Worm (Caenorhabditis elegans) whole organism, L1 larva: ENCODE data around the gene ZK1307.3.

Experiments
- C04F5.9 ChIP-seq: sonication (generic microtip); optimal IDR thresholded peaks from 2 replicates; lab custom pipeline; 2016; ENCODE audit warnings: missing genetic modification characterization, missing compliant biosample characterization
- C16A3.4 ChIP-seq: fragments of 150-350 bp; optimal IDR thresholded peaks from 2 replicates; lab custom pipeline; 2014; ENCODE audit warnings: missing biosample characterization, missing genetic modification characterization
- C34B4.2 ChIP-seq: sonication (generic microtip); optimal IDR thresholded peaks from 2 replicates; lab custom pipeline; 2017; ENCODE audit warnings: mild to moderate bottlenecking, missing genetic modification characterization, missing compliant biosample characterization
- alr-1 ChIP-seq: fragments of 200-800 bp; sonication (Bioruptor generic); optimal IDR thresholded peaks from 2 replicates; lab custom pipeline; 2018; ENCODE audit warnings: borderline replicate concordance, mild to moderate bottlenecking, missing genetic modification characterization, missing compliant biosample characterization
- blmp-1 ChIP-seq: fragments of 150-350 bp; optimal IDR thresholded peaks from 2 replicates; lab custom pipeline; 2014; ENCODE audit warnings: missing biosample characterization, missing genetic modification characterization
- ceh-82 ChIP-seq, 3 experiments: fragments of 150-350 bp in 1 of 3; sonication (generic microtip) in 2 of 3; optimal IDR thresholded peaks; 2 replicates each; lab custom pipeline; 2014 to 2017; ENCODE audit warnings: missing biosample characterization in 3 of 3, missing genetic modification characterization in 3 of 3
- ceh-90 ChIP-seq: sonication (generic microtip); optimal IDR thresholded peaks from 2 replicates; lab custom pipeline; 2016; ENCODE audit warnings: missing genetic modification characterization, missing compliant biosample characterization
- ces-1 ChIP-seq: fragments of 150-350 bp; optimal IDR thresholded peaks from 2 replicates; lab custom pipeline; 2014; ENCODE audit warnings: missing biosample characterization, missing genetic modification reagents, missing genetic modification characterization
- efl-1 ChIP-seq, 4 experiments: fragments of 150-350 bp; optimal IDR thresholded peaks in 3 of 4; peaks in 1 of 4; 1 replicate in 1 of 4; 2 replicates in 3 of 4; lab custom pipeline; 2014; ENCODE audit warnings: missing biosample characterization in 2 of 4, missing genetic modification characterization in 2 of 4, missing genetic modification reagents in 2 of 4
- efl-3 ChIP-seq: fragments of 200-800 bp; sonication (Bioruptor generic); optimal IDR thresholded peaks from 2 replicates; lab custom pipeline; 2018; ENCODE audit warnings: mild to moderate bottlenecking, missing genetic modification characterization, missing compliant biosample characterization
- elt-3 ChIP-seq, 6 experiments: fragments of 150-350 bp in 1 of 6; sonication (generic microtip); optimal IDR thresholded peaks; 2 replicates each; lab custom pipeline; 2017 to 2018; ENCODE audit warnings: missing biosample characterization in 6 of 6, missing genetic modification characterization in 6 of 6, inconsistent platforms in 1 of 6
- fkh-10 ChIP-seq: sonication (generic microtip); optimal IDR thresholded peaks from 2 replicates; lab custom pipeline; 2017; ENCODE audit warnings: missing biosample characterization, missing genetic modification reagents, missing genetic modification characterization
- fkh-8 ChIP-seq: sonication (generic microtip); optimal IDR thresholded peaks from 2 replicates; lab custom pipeline; 2016; ENCODE audit warnings: mild to moderate bottlenecking, missing genetic modification characterization, missing compliant biosample characterization
- fos-1 ChIP-seq: fragments of 150-350 bp; optimal IDR thresholded peaks from 2 replicates; lab custom pipeline; 2014; ENCODE audit warnings: missing biosample characterization, missing genetic modification characterization
- grh-1 ChIP-seq: fragments of 200-800 bp; sonication (Bioruptor generic); IDR thresholded peaks from 2 replicates; pipeline ENCODE4 v1.3.6; 2022; ENCODE audit warnings: missing genetic modification reagents, missing genetic modification characterization, missing compliant biosample characterization
- hlh-4 ChIP-seq: sonication (generic microtip); optimal IDR thresholded peaks from 2 replicates; lab custom pipeline; 2016; ENCODE audit warnings: mild to moderate bottlenecking, missing genetic modification characterization, missing compliant biosample characterization
- hpl-2 ChIP-seq: fragments of 150-350 bp; optimal IDR thresholded peaks from 2 replicates; lab custom pipeline; 2014; ENCODE audit warnings: missing biosample characterization, missing genetic modification reagents, missing genetic modification characterization
- lin-13 ChIP-seq: fragments of 150-350 bp; optimal IDR thresholded peaks from 2 replicates; lab custom pipeline; 2014; ENCODE audit warnings: missing biosample characterization, missing genetic modification reagents, missing genetic modification characterization
- lin-14 ChIP-seq: fragments of 200-800 bp; sonication (Bioruptor generic); optimal IDR thresholded peaks from 2 replicates; lab custom pipeline; 2018; ENCODE audit warnings: mild to moderate bottlenecking, missing genetic modification characterization, moderate library complexity, missing compliant biosample characterization
- lin-35 ChIP-seq, 2 experiments: fragments of 150-350 bp; optimal IDR thresholded peaks; 2 replicates each; lab custom pipeline; 2014; ENCODE audit warnings: missing biosample characterization in 2 of 2, missing genetic modification characterization in 2 of 2, missing genetic modification reagents in 2 of 2
- lin-39 ChIP-seq: fragments of 150-350 bp; optimal IDR thresholded peaks from 2 replicates; lab custom pipeline; 2014; ENCODE audit warnings: missing biosample characterization, missing genetic modification reagents, missing genetic modification characterization
- lsy-2 ChIP-seq, 2 experiments: fragments of 150-350 bp; optimal IDR thresholded peaks; 2 replicates each; lab custom pipeline; 2014; ENCODE audit warnings: missing biosample characterization in 2 of 2, missing genetic modification characterization in 2 of 2
- mdl-1 ChIP-seq, 2 experiments: fragments of 150-350 bp; optimal IDR thresholded peaks; 2 replicates each; lab custom pipeline; 2014 to 2017; ENCODE audit warnings: missing biosample characterization in 2 of 2, missing genetic modification characterization in 2 of 2, inconsistent platforms in 1 of 2
- mef-2 ChIP-seq: fragments of 150-350 bp; optimal IDR thresholded peaks from 2 replicates; lab custom pipeline; 2014; ENCODE audit warnings: missing biosample characterization, missing genetic modification characterization
- nhr-11 ChIP-seq: fragments of 150-350 bp; optimal IDR thresholded peaks from 2 replicates; lab custom pipeline; 2014; ENCODE audit warnings: missing biosample characterization, missing genetic modification characterization
- nhr-12 ChIP-seq: sonication (generic microtip); optimal IDR thresholded peaks from 2 replicates; lab custom pipeline; 2017; ENCODE audit warnings: missing biosample characterization, missing genetic modification characterization
- nhr-20 ChIP-seq: sonication (generic microtip); optimal IDR thresholded peaks from 2 replicates; lab custom pipeline; 2016; ENCODE audit warnings: mild to moderate bottlenecking, missing genetic modification characterization, missing compliant biosample characterization
- nhr-71 ChIP-seq: sonication (generic microtip); optimal IDR thresholded peaks from 2 replicates; lab custom pipeline; 2016; ENCODE audit warnings: mild to moderate bottlenecking, missing genetic modification characterization, moderate library complexity, missing compliant biosample characterization
- nhr-76 ChIP-seq: sonication (generic microtip); optimal IDR thresholded peaks from 2 replicates; lab custom pipeline; 2017; ENCODE audit warnings: missing biosample characterization, missing genetic modification characterization
- nhr-85 ChIP-seq: sonication (generic microtip); peaks from one replicate; lab custom pipeline; 2016; ENCODE audit warnings: missing genetic modification characterization, inconsistent platforms, missing compliant biosample characterization
- pag-3 ChIP-seq: sonication (generic microtip); optimal IDR thresholded peaks from 2 replicates; lab custom pipeline; 2017; ENCODE audit warnings: missing genetic modification characterization, mild to moderate bottlenecking, missing compliant biosample characterization, antibody characterized with exemption, borderline replicate concordance; ENCODE audit not compliant: insufficient read depth
- skn-1 ChIP-seq: fragments of 150-350 bp; optimal IDR thresholded peaks from 2 replicates; lab custom pipeline; 2014; ENCODE audit warnings: missing biosample characterization, missing genetic modification characterization
- snpc-4 ChIP-seq: fragments of 150-350 bp; optimal IDR thresholded peaks from 2 replicates; lab custom pipeline; 2014; ENCODE audit warnings: missing biosample characterization, missing genetic modification characterization
- snu-23 ChIP-seq: sonication (generic microtip); optimal IDR thresholded peaks from 2 replicates; lab custom pipeline; 2016; ENCODE audit warnings: missing genetic modification characterization, missing compliant biosample characterization
- sox-4 ChIP-seq: sonication (generic microtip); optimal IDR thresholded peaks from 2 replicates; lab custom pipeline; 2016; ENCODE audit warnings: missing genetic modification characterization, missing compliant biosample characterization
- sup-37 ChIP-seq: fragments of 200-800 bp; sonication (Bioruptor generic); optimal IDR thresholded peaks from 2 replicates; lab custom pipeline; 2018; ENCODE audit warnings: mild to moderate bottlenecking, missing genetic modification characterization, missing compliant biosample characterization
- tbx-2 ChIP-seq: sonication (generic microtip); optimal IDR thresholded peaks from 2 replicates; lab custom pipeline; 2016; ENCODE audit warnings: missing genetic modification characterization, missing compliant biosample characterization
- unc-30 ChIP-seq: sonication (generic microtip); optimal IDR thresholded peaks from 2 replicates; lab custom pipeline; 2017; ENCODE audit warnings: missing biosample characterization, missing genetic modification characterization
- unc-86 ChIP-seq: sonication (generic microtip); optimal IDR thresholded peaks from 2 replicates; lab custom pipeline; 2016; ENCODE audit warnings: missing genetic modification characterization, missing compliant biosample characterization
- xbp-1 ChIP-seq: sonication (generic microtip); optimal IDR thresholded peaks from 2 replicates; lab custom pipeline; 2016; ENCODE audit warnings: missing genetic modification characterization, missing compliant biosample characterization
- zag-1 ChIP-seq: fragments of 150-350 bp; optimal IDR thresholded peaks from 2 replicates; lab custom pipeline; 2014; ENCODE audit warnings: missing biosample characterization, missing genetic modification characterization
- ztf-11 ChIP-seq, 2 experiments: sonication (generic microtip); optimal IDR thresholded peaks; 2 replicates each; lab custom pipeline; 2016 to 2017; ENCODE audit warnings: missing genetic modification characterization in 2 of 2, missing biosample characterization in 1 of 2, missing compliant biosample characterization in 1 of 2
- ztf-4 ChIP-seq: fragments of 150-350 bp; optimal IDR thresholded peaks from 2 replicates; lab custom pipeline; 2014; ENCODE audit warnings: missing biosample characterization, missing genetic modification characterization

ZK1307.3 gene

ce11 chrII:9668959-9669358 is 16.1 kb upstream of the ZK1307.3 start, which contains the start of gene taf-8 (continued):
- TF ChIP-seq lin-14 (GFP tag; lab: Kevin White, UChicago) (peak; percentile 71), unc-30 (tag; lab: Kevin White, UChicago) (no peak), fkh-10 (no peak), alr-1 (tag; lab: Kevin White, UChicago) (no peak), sox-4 (no peak), ceh-90 (tag; lab: Kevin White, UChicago) (peak; percentile 16), xbp-1 (tag; lab: Kevin White, UChicago) (peak; percentile 66)

ce11 chrII:9667382-9667781 is 14.6 kb upstream of the ZK1307.3 start, which contains the start of gene ZK1320.11:
ZK1320.11 (plus strand) TSS chrII:9667624.
- peak in 1 of 2 experiments; percentile 58 for TF ChIP-seq lsy-2 (tag; optimal IDR thresholded peaks at IDR 0.05; lab: Kevin White, UChicago)
- TF ChIP-seq lin-14 (GFP tag; lab: Kevin White, UChicago): peak; percentile 5
- peak in 1 of 3 experiments; percentile 9 for TF ChIP-seq ceh-82 (tag; optimal IDR thresholded peaks at IDR 0.05; lab: Kevin White, UChicago)
- TF ChIP-seq efl-1 (optimal IDR thresholded peaks at IDR 0.05; lab: Kevin White, UChicago): peak; percentile 21 to 27
- TF ChIP-seq efl-1 (GFP tag; optimal IDR thresholded peaks at IDR 0.05 in 1 of 2; lab: Kevin White, UChicago): no peak
- TF ChIP-seq lin-13 (GFP tag; lab: Kevin White, UChicago): no peak
- TF ChIP-seq C34B4.2 (tag; lab: Kevin White, UChicago): no peak
- TF ChIP-seq nhr-71 (tag; lab: Kevin White, UChicago): peak; percentile 25
- TF ChIP-seq hlh-4: peak; percentile 22

ce11 chrII:9665577-9665976 is 12.8 kb upstream of the ZK1307.3 start, which contains the start of gene ZK1320.5:
ZK1320.5 (minus strand) TSS chrII:9665677.
- TF ChIP-seq nhr-71 (tag; lab: Kevin White, UChicago) (peak; percentile 22), lin-14 (GFP tag; lab: Kevin White, UChicago) (peak; percentile 15), snpc-4 (no peak), sup-37 (GFP tag; lab: Kevin White, UChicago) (no peak), nhr-85 (tag; lab: Kevin White, UChicago) (no peak), C04F5.9 (tag; lab: Kevin White, UChicago) (no peak), lin-35 (GFP tag; optimal IDR thresholded peaks at IDR 0.05; lab: Kevin White, UChicago) (no peak), fkh-8 (peak; percentile 38)

ce11 chrII:9662797-9663196 is 10.0 kb upstream of the ZK1307.3 start, which contains the start of gene cyp-13A10:
cyp-13A10 (minus strand) TSS chrII:9662884.
- no peak for TF ChIP-seq hpl-2
- TF ChIP-seq tbx-2 (tag; lab: Kevin White, UChicago): no peak
- no peak for TF ChIP-seq sup-37 (GFP tag; lab: Kevin White, UChicago)
- TF ChIP-seq skn-1 (tag; lab: Kevin White, UChicago): no peak
- TF ChIP-seq efl-1 (optimal IDR thresholded peaks at IDR 0.05; lab: Kevin White, UChicago): no peak
- no peak for TF ChIP-seq efl-1 (GFP tag; optimal IDR thresholded peaks at IDR 0.05 in 1 of 2; lab: Kevin White, UChicago)
- no peak for TF ChIP-seq snu-23 (GFP tag; lab: Kevin White, UChicago)
- no peak for TF ChIP-seq lin-39 (tag; lab: Kevin White, UChicago)
- no peak for TF ChIP-seq fos-1 (tag; lab: Kevin White, UChicago)
- TF ChIP-seq ztf-4 (tag; lab: Kevin White, UChicago): no peak
- peak; percentile 47 for TF ChIP-seq nhr-20
- peak; percentile 66 for TF ChIP-seq nhr-85 (tag; lab: Kevin White, UChicago)
- no peak for TF ChIP-seq pag-3 (tag; lab: Kevin White, UChicago)
- TF ChIP-seq zag-1: no peak
- no peak for TF ChIP-seq C16A3.4 (tag; lab: Kevin White, UChicago)
- no peak for TF ChIP-seq ceh-82 (tag; optimal IDR thresholded peaks at IDR 0.05; lab: Kevin White, UChicago)
- TF ChIP-seq C04F5.9 (tag; lab: Kevin White, UChicago): no peak
- no peak for TF ChIP-seq ces-1
- no peak for TF ChIP-seq efl-3 (GFP tag; lab: Kevin White, UChicago)
- TF ChIP-seq nhr-12: no peak
- no peak for TF ChIP-seq mef-2 (tag; lab: Kevin White, UChicago)
- TF ChIP-seq grh-1 (GFP tag; lab: Robert Waterston, UW): no peak
- no peak for TF ChIP-seq hlh-4
- peak; percentile 18 for TF ChIP-seq nhr-71 (tag; lab: Kevin White, UChicago)
- no peak for TF ChIP-seq unc-86 (tag; lab: Kevin White, UChicago)
- TF ChIP-seq lin-14 (GFP tag; lab: Kevin White, UChicago): peak; percentile 10
- no peak for TF ChIP-seq mdl-1 (tag; optimal IDR thresholded peaks at IDR 0.05; lab: Kevin White, UChicago)
- peak in 1 of 6 experiments; percentile 38 for TF ChIP-seq elt-3 (tag; optimal IDR thresholded peaks at IDR 0.05; lab: Kevin White, UChicago)
- no peak for TF ChIP-seq ztf-11 (tag; optimal IDR thresholded peaks at IDR 0.05; lab: Kevin White, UChicago)
- TF ChIP-seq nhr-76 (tag; lab: Kevin White, UChicago): no peak
- TF ChIP-seq sox-4: no peak
- TF ChIP-seq lin-13 (GFP tag; lab: Kevin White, UChicago): no peak
- TF ChIP-seq blmp-1 (tag; lab: Kevin White, UChicago): peak; percentile 26
- no peak for TF ChIP-seq ceh-90 (tag; lab: Kevin White, UChicago)
- TF ChIP-seq nhr-11 (tag; lab: Kevin White, UChicago): no peak
